Fruit fly (Drosophila melanogaster) whole organism, embryonic: ENCODE results near the gene CG6168.

Experiments used
- Asciz ChIP-seq: fragments of 200-800 bp; sonication (Bioruptor generic); optimal IDR thresholded peaks from 2 replicates; lab custom pipeline; 2017; ENCODE audit warnings: missing biosample characterization, mild to moderate bottlenecking, missing genetic modification characterization, missing genetic modification reagents
- Blimp-1 ChIP-seq: fragments of 200-800 bp; sonication (Bioruptor generic); optimal IDR thresholded peaks from 3 replicates; lab custom pipeline; 2018; ENCODE audit warnings: missing biosample characterization, missing genetic modification characterization, mild to moderate bottlenecking, moderate library complexity, missing genetic modification reagents
- CG10209 ChIP-seq: fragments of 200-800 bp; sonication (Bioruptor generic); optimal IDR thresholded peaks from 3 replicates; lab custom pipeline; 2017; ENCODE audit warnings: missing biosample characterization, mild to moderate bottlenecking, missing genetic modification characterization, missing genetic modification reagents
- CG11560 ChIP-seq: fragments of 200-800 bp; sonication (Bioruptor generic); IDR thresholded peaks from 3 replicates; pipeline ENCODE4 v1.3.6; 2022; ENCODE audit warnings: missing biosample characterization, missing genetic modification characterization
- CG12071 ChIP-seq: fragments of 200-800 bp; sonication (Bioruptor generic); optimal IDR thresholded peaks from 3 replicates; lab custom pipeline; 2018; ENCODE audit warnings: missing biosample characterization, mild to moderate bottlenecking, missing genetic modification characterization
- CG15011 ChIP-seq: fragments of 200-800 bp; sonication (Bioruptor generic); optimal IDR thresholded peaks from 3 replicates; lab custom pipeline; 2018; ENCODE audit warnings: missing biosample characterization, mild to moderate bottlenecking, missing genetic modification characterization
- CG16815 ChIP-seq: fragments of 200-800 bp; sonication (Bioruptor generic); optimal IDR thresholded peaks from 3 replicates; lab custom pipeline; 2017; ENCODE audit warnings: missing biosample characterization, mild to moderate bottlenecking, missing genetic modification characterization
- CG17568 ChIP-seq: fragments of 200-800 bp; sonication (Bioruptor generic); optimal IDR thresholded peaks from 2 replicates; lab custom pipeline; 2018; ENCODE audit warnings: missing biosample characterization, mild to moderate bottlenecking, missing genetic modification characterization, moderate library complexity
- CG2875 ChIP-seq: fragments of 200-800 bp; sonication (Bioruptor generic); optimal IDR thresholded peaks from 2 replicates; lab custom pipeline; 2017; ENCODE audit warnings: missing biosample characterization, mild to moderate bottlenecking, missing genetic modification characterization, missing genetic modification reagents
- CG3847 ChIP-seq: fragments of 200-800 bp; sonication (Bioruptor generic); IDR thresholded peaks from 2 replicates; pipeline ENCODE4 v1.3.6; 2022; ENCODE audit warnings: missing biosample characterization, missing genetic modification characterization
- CG6175 ChIP-seq: fragments of 200-800 bp; sonication (Bioruptor generic); IDR thresholded peaks from 3 replicates; pipeline ENCODE4 v1.3.6; 2022; ENCODE audit warnings: missing biosample characterization, missing genetic modification characterization
- CG7963 ChIP-seq: fragments of 200-800 bp; sonication (Bioruptor generic); IDR thresholded peaks from 3 replicates; pipeline ENCODE4 v1.3.6; 2022; ENCODE audit warnings: missing biosample characterization, missing genetic modification characterization; ENCODE audit not compliant: partially characterized antibody
- CG8281 ChIP-seq: fragments of 200-800 bp; sonication (Bioruptor generic); optimal IDR thresholded peaks from 2 replicates; lab custom pipeline; 2018; ENCODE audit warnings: missing biosample characterization, mild to moderate bottlenecking, missing genetic modification characterization, moderate library complexity
- CG9932 ChIP-seq: fragments of 200-800 bp; sonication (Bioruptor generic); IDR thresholded peaks from 2 replicates; pipeline ENCODE4 v1.3.6; 2022; ENCODE audit warnings: missing biosample characterization, missing genetic modification characterization
- CTCF ChIP-seq: fragments of 200-800 bp; sonication (Bioruptor generic); optimal IDR thresholded peaks from 2 replicates; lab custom pipeline; 2017; ENCODE audit warnings: missing biosample characterization, mild to moderate bottlenecking, missing genetic modification characterization, moderate library complexity
- CoRest ChIP-seq: fragments of 200-800 bp; sonication (Bioruptor generic); optimal IDR thresholded peaks from 3 replicates; lab custom pipeline; 2018; ENCODE audit warnings: missing biosample characterization, mild to moderate bottlenecking, missing genetic modification characterization, moderate library complexity
- Dek ChIP-seq: fragments of 200-800 bp; sonication (Bioruptor generic); optimal IDR thresholded peaks from 3 replicates; lab custom pipeline; 2019; ENCODE audit warnings: missing biosample characterization, mild to moderate bottlenecking, missing genetic modification characterization, moderate library complexity
- Dip3 ChIP-seq: fragments of 200-800 bp; sonication (Bioruptor generic); optimal IDR thresholded peaks from 3 replicates; lab custom pipeline; 2016; ENCODE audit warnings: missing biosample characterization, missing genetic modification characterization
- Fer3 ChIP-seq: fragments of 200-800 bp; sonication (Bioruptor generic); optimal IDR thresholded peaks from 2 replicates; lab custom pipeline; 2018; ENCODE audit warnings: missing biosample characterization, mild to moderate bottlenecking, missing genetic modification characterization, moderate library complexity
- H2.0 ChIP-seq: fragments of 200-800 bp; sonication (Bioruptor generic); IDR thresholded peaks from 2 replicates; pipeline ENCODE4 v1.3.6; 2022; ENCODE audit warnings: missing biosample characterization, missing genetic modification characterization
- Lpt ChIP-seq: fragments of >200 bp; optimal IDR thresholded peaks from 2 replicates; lab custom pipeline; 2018; ENCODE audit warnings: missing biosample characterization, missing genetic modification characterization
- MTF-1 ChIP-seq: fragments of 200-800 bp; sonication (Bioruptor generic); optimal IDR thresholded peaks from 2 replicates; lab custom pipeline; 2018; ENCODE audit warnings: missing biosample characterization, mild to moderate bottlenecking, missing genetic modification characterization, borderline replicate concordance
- Mad ChIP-seq: fragments of 200-800 bp; sonication (Bioruptor generic); optimal IDR thresholded peaks from 2 replicates; lab custom pipeline; 2016; ENCODE audit warnings: missing biosample characterization, missing genetic modification characterization
- NfI ChIP-seq: fragments of 200-800 bp; sonication (Bioruptor generic); optimal IDR thresholded peaks from 3 replicates; lab custom pipeline; 2018; ENCODE audit warnings: missing biosample characterization, mild to moderate bottlenecking, missing genetic modification characterization, moderate library complexity
- PHDP ChIP-seq: fragments of 200-800 bp; sonication (Bioruptor generic); optimal IDR thresholded peaks from 3 replicates; lab custom pipeline; 2018; ENCODE audit warnings: missing biosample characterization, mild to moderate bottlenecking, missing genetic modification characterization, moderate library complexity
- Rx ChIP-seq: fragments of 200-800 bp; sonication (Bioruptor generic); IDR thresholded peaks from 2 replicates; pipeline ENCODE4 v1.3.6; 2022; ENCODE audit warnings: missing biosample characterization, missing genetic modification characterization
- Ssrp ChIP-seq: fragments of 200-800 bp; sonication (Bioruptor generic); optimal IDR thresholded peaks from 2 replicates; lab custom pipeline; 2018; ENCODE audit warnings: missing biosample characterization, mild to moderate bottlenecking, missing genetic modification characterization, moderate library complexity
- Xbp1 ChIP-seq: fragments of 200-800 bp; sonication (Bioruptor generic); optimal IDR thresholded peaks from 3 replicates; lab custom pipeline; 2016; ENCODE audit warnings: missing biosample characterization, mild to moderate bottlenecking, missing genetic modification characterization
- al ChIP-seq: fragments of 200-800 bp; sonication (Bioruptor generic); IDR thresholded peaks from 2 replicates; pipeline ENCODE4 v1.3.6; 2022; ENCODE audit warnings: missing biosample characterization, missing genetic modification characterization
- amos ChIP-seq: fragments of 200-800 bp; sonication (Bioruptor generic); IDR thresholded peaks from 2 replicates; pipeline ENCODE4 v1.3.6; 2022; ENCODE audit warnings: missing biosample characterization, missing genetic modification characterization; ENCODE audit not compliant: partially characterized antibody
- ap ChIP-seq: fragments of 200-800 bp; sonication (Bioruptor generic); IDR thresholded peaks from 2 replicates; pipeline ENCODE4 v1.3.6; 2022; ENCODE audit warnings: missing biosample characterization, missing genetic modification characterization
- ase ChIP-seq: fragments of 200-800 bp; sonication (Bioruptor generic); IDR thresholded peaks from 3 replicates; pipeline ENCODE4 v1.3.6; 2022; ENCODE audit warnings: missing biosample characterization, missing genetic modification characterization
- crc ChIP-seq: fragments of 200-800 bp; sonication (Bioruptor generic); optimal IDR thresholded peaks from 2 replicates; lab custom pipeline; 2016; ENCODE audit warnings: missing biosample characterization, missing genetic modification characterization
- crp ChIP-seq, 2 experiments: fragments of 200-800 bp; sonication (Bioruptor generic); optimal IDR thresholded peaks; 2 replicates in 1 of 2; 3 replicates in 1 of 2; lab custom pipeline; 2017; ENCODE audit warnings: missing biosample characterization in 2 of 2, missing genetic modification characterization in 2 of 2, mild to moderate bottlenecking in 1 of 2, moderate library complexity in 1 of 2
- dm ChIP-seq: fragments of 200-800 bp; sonication (Bioruptor generic); optimal IDR thresholded peaks from 3 replicates; lab custom pipeline; 2016; ENCODE audit warnings: missing biosample characterization, missing genetic modification characterization
- dysf ChIP-seq: fragments of 200-800 bp; sonication (Bioruptor generic); IDR thresholded peaks from 3 replicates; pipeline ENCODE4 v1.3.6; 2022; ENCODE audit warnings: missing biosample characterization, missing genetic modification characterization
- esg ChIP-seq: fragments of 200-800 bp; sonication (Bioruptor generic); conservative IDR thresholded peaks from 2 replicates; pipeline ENCODE4 v1.3.6; 2022; ENCODE audit warnings: missing biosample characterization, missing genetic modification characterization
- ewg ChIP-seq: fragments of 200-800 bp; sonication (Bioruptor generic); optimal IDR thresholded peaks from 3 replicates; lab custom pipeline; 2017; ENCODE audit warnings: mild to moderate bottlenecking, missing biosample characterization, missing genetic modification reagents, missing genetic modification characterization
- gem ChIP-seq: fragments of 200-800 bp; sonication (Bioruptor generic); optimal IDR thresholded peaks from 2 replicates; lab custom pipeline; 2019; ENCODE audit warnings: missing biosample characterization, mild to moderate bottlenecking, missing genetic modification characterization, moderate library complexity
- grn ChIP-seq: fragments of 200-800 bp; sonication (Bioruptor generic); optimal IDR thresholded peaks from 3 replicates; lab custom pipeline; 2017; ENCODE audit warnings: missing biosample characterization, missing genetic modification characterization
- gsb-n ChIP-seq: fragments of 200-800 bp; sonication (Bioruptor generic); optimal IDR thresholded peaks from 3 replicates; lab custom pipeline; 2018; ENCODE audit warnings: missing biosample characterization, mild to moderate bottlenecking, missing genetic modification characterization
- hbn ChIP-seq: fragments of 200-800 bp; sonication (Bioruptor generic); IDR thresholded peaks from 2 replicates; pipeline ENCODE4 v1.3.6; 2022; ENCODE audit warnings: missing biosample characterization, missing genetic modification characterization; ENCODE audit not compliant: partially characterized antibody
- jing ChIP-seq: fragments of 200-800 bp; sonication (Bioruptor generic); optimal IDR thresholded peaks from 2 replicates; lab custom pipeline; 2018; ENCODE audit warnings: missing biosample characterization, mild to moderate bottlenecking, missing genetic modification characterization
- lbe ChIP-seq: fragments of 200-800 bp; sonication (Bioruptor generic); optimal IDR thresholded peaks from 2 replicates; lab custom pipeline; 2016; ENCODE audit warnings: missing biosample characterization, mild to moderate bottlenecking, missing genetic modification characterization
- nmo ChIP-seq: fragments of 200-800 bp; sonication (Bioruptor generic); optimal IDR thresholded peaks from 2 replicates; lab custom pipeline; 2018; ENCODE audit warnings: missing biosample characterization, mild to moderate bottlenecking, missing genetic modification characterization, moderate library complexity
- org-1 ChIP-seq: fragments of 200-800 bp; sonication (Bioruptor generic); optimal IDR thresholded peaks from 2 replicates; lab custom pipeline; 2017; ENCODE audit warnings: missing biosample characterization, missing genetic modification characterization
- rib ChIP-seq: fragments of 200-800 bp; sonication (Bioruptor generic); IDR thresholded peaks from 2 replicates; pipeline ENCODE4 v1.3.6; 2022; ENCODE audit warnings: missing biosample characterization, missing genetic modification characterization
- sd ChIP-seq: fragments of 200-800 bp; sonication (Bioruptor generic); optimal IDR thresholded peaks from 3 replicates; lab custom pipeline; 2018; ENCODE audit warnings: missing biosample characterization, mild to moderate bottlenecking, missing genetic modification characterization, moderate library complexity
- sisA ChIP-seq: fragments of 200-800 bp; sonication (Bioruptor generic); IDR thresholded peaks from 2 replicates; pipeline ENCODE4 v1.3.6; 2022; ENCODE audit warnings: missing biosample characterization, missing genetic modification characterization
- stc ChIP-seq: fragments of 200-800 bp; sonication (Bioruptor generic); IDR thresholded peaks from 2 replicates; pipeline ENCODE4 v1.3.6; 2022; ENCODE audit warnings: missing biosample characterization, missing genetic modification characterization

Gene CG6168

DNA sequence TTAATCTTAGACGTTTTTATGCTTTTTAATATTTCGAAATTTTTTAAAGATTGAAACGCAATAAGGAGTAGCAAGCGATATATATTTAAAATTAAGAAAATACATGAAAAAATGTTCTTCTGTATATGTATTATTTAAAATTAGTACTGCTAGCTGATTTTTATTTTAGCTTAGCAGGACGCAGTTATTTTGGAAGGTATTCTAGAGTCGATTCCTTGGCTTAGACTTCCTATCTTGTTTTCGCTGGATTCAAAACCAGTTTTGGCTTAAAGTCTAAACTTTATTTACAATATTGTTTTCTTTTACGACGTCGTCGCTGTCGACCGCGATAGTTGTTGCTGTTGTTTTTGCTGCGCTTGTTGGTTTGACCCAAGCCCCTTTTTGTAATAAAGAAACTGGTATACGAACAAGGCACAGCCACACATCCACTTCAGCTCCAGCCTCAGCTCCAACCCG lies 7.5 kb upstream of the CG6168 start (continued):
- TF ChIP-seq Ssrp (peak; percentile 65), Rx (GFP tag; lab: Robert Waterston, UW) (no peak), CG8281 (tag; lab: Kevin White, UChicago) (no peak), Lpt (no peak), al (GFP tag; lab: Robert Waterston, UW) (no peak), Dip3 (no peak), dysf (GFP tag; lab: Robert Waterston, UW) (peak; percentile 80; the same call in 2 of the 3 replicates), esg (GFP tag; lab: Robert Waterston, UW) (peak; percentile 64), H2.0 (peak; percentile 43), CoRest (tag; lab: Kevin White, UChicago) (peak; percentile 74), sd (peak; percentile 28), Xbp1 (GFP tag; lab: Kevin White, UChicago) (peak; percentile 46), CG9932 (GFP tag; lab: Robert Waterston, UW) (0 out of 2 replicates have a peak, but pooled peaks have one; percentile 10), CG16815 (GFP tag; lab: Kevin White, UChicago) (peak; percentile 11), gsb-n (peak; percentile 52), CG17568 (peak; percentile 13), CG7963 (GFP tag; lab: Robert Waterston, UW) (no peak), CG2875 (GFP tag; lab: Kevin White, UChicago) (no peak), Blimp-1 (GFP tag; lab: Kevin White, UChicago) (peak; percentile 32), CG15011 (GFP tag; lab: Kevin White, UChicago) (no peak), gem (tag; lab: Kevin White, UChicago) (peak; percentile 88), Dek (tag; lab: Kevin White, UChicago) (peak; percentile 13), amos (GFP tag; lab: Robert Waterston, UW) (no peak), sisA (GFP tag; lab: Robert Waterston, UW) (peak; percentile 59), nmo (peak; percentile 82), crc (GFP tag; lab: Kevin White, UChicago) (no peak), CG11560 (tag; lab: Robert Waterston, UW) (0 out of 3 replicates have a peak, but pooled peaks have one; percentile 21), CTCF (GFP tag; lab: Kevin White, UChicago) (no peak), hbn (no peak), org-1 (peak; percentile 26), ap (GFP tag; lab: Robert Waterston, UW) (0 out of 2 replicates have a peak, but pooled peaks have one; percentile 30), Mad (GFP tag; lab: Kevin White, UChicago) (no peak), PHDP (peak; percentile 59), CG10209 (GFP tag; lab: Kevin White, UChicago) (peak; percentile 32), ase (0 out of 3 replicates have a peak, but pooled peaks have one; percentile 44), ewg (GFP tag; lab: Kevin White, UChicago) (peak; percentile 34), dm (no peak), CG6175 (GFP tag; lab: Robert Waterston, UW) (0 out of 3 replicates have a peak, but pooled peaks have one; percentile 62), CG3847 (GFP tag; lab: Robert Waterston, UW) (0 out of 2 replicates have a peak, but pooled peaks have one; percentile 30), lbe (GFP tag; lab: Kevin White, UChicago) (peak; percentile 48), CG12071 (GFP tag; lab: Kevin White, UChicago) (no peak), Fer3 (peak; percentile 23), Asciz (no peak), crp (GFP tag; optimal IDR thresholded peaks at IDR 0.05; lab: Kevin White, UChicago) (no peak), rib (no peak), MTF-1 (no peak), NfI (peak; percentile 2), grn (GFP tag; lab: Kevin White, UChicago) (no peak), jing (peak; percentile 1), stc (GFP tag; lab: Robert Waterston, UW) (0 out of 2 replicates have a peak, but pooled peaks have one; percentile 18)
